In genomic region chrV:9692109-9692581, ce11 we compare ENCODE assay signal across 1 worm cellular context.
TF ChIP-seq lines count a peak whose summit lies in the region.

Gene ztf-9 (minus strand): TSS chrV:9692159.

TF ChIP-seq in whole organism, L1 larva, 84 proteins besides CTCF, POLR2A, EP300 and RAD21 (continued from another document):
- TF ChIP-seq fkh-4 (tag; optimal IDR thresholded peaks at IDR 0.05; lab: Kevin White, UChicago; ENCODE audit: borderline replicate concordance) (no peak), nhr-85 (tag; lab: Kevin White, UChicago) (no peak), alr-1 (tag; optimal IDR thresholded peaks at IDR 0.05; lab: Kevin White, UChicago; ENCODE audit: borderline replicate concordance) (no peak), lin-35 (GFP tag; optimal IDR thresholded peaks at IDR 0.05; lab: Kevin White, UChicago) (peak; percentile 16 to 47), C04F5.9 (tag; optimal IDR thresholded peaks at IDR 0.05; lab: Kevin White, UChicago) (no peak), ceh-90 (tag; optimal IDR thresholded peaks at IDR 0.05; lab: Kevin White, UChicago) (no peak), nhr-237 (tag; optimal IDR thresholded peaks at IDR 0.05; lab: Kevin White, UChicago) (no peak), pag-3 (tag; optimal IDR thresholded peaks at IDR 0.05; lab: Kevin White, UChicago; ENCODE audit: borderline replicate concordance, insufficient read depth) (no peak), unc-30 (tag; optimal IDR thresholded peaks at IDR 0.05; lab: Kevin White, UChicago) (no peak), hlh-17 (GFP tag; optimal IDR thresholded peaks at IDR 0.05; lab: Kevin White, UChicago; ENCODE audit: borderline replicate concordance) (no peak), F16B12.6 (tag; optimal IDR thresholded peaks at IDR 0.05; lab: Kevin White, UChicago) (peak; percentile 58), ama-1 (optimal IDR thresholded peaks at IDR 0.05; lab: Kevin White, UChicago) (no peak), unc-86 (tag; optimal IDR thresholded peaks at IDR 0.05; lab: Kevin White, UChicago) (no peak), irx-1 (tag; optimal IDR thresholded peaks at IDR 0.05; lab: Kevin White, UChicago) (peak; percentile 16), ceh-82 (tag; optimal IDR thresholded peaks at IDR 0.05; lab: Kevin White, UChicago) (peak in 1 of 3 experiments; percentile 49), sptf-1 (tag; optimal IDR thresholded peaks at IDR 0.05; lab: Kevin White, UChicago) (no peak), aly-2 (tag; optimal IDR thresholded peaks at IDR 0.05; lab: Kevin White, UChicago) (no peak), nhr-28 (tag; optimal IDR thresholded peaks at IDR 0.05; lab: Kevin White, UChicago) (no peak), egl-13 (tag; optimal IDR thresholded peaks at IDR 0.05; lab: Kevin White, UChicago) (no peak), isw-1 (GFP tag; IDR thresholded peaks at IDR 0.05; lab: Robert Waterston, UW) (no peak), snu-23 (GFP tag; optimal IDR thresholded peaks at IDR 0.05; lab: Kevin White, UChicago) (peak; percentile 59), lsy-2 (tag; optimal IDR thresholded peaks at IDR 0.05; lab: Kevin White, UChicago) (peak in 1 of 2 experiments; percentile 76), nhr-47 (tag; optimal IDR thresholded peaks at IDR 0.05; lab: Kevin White, UChicago) (peak; percentile 38), nhr-12 (tag; optimal IDR thresholded peaks at IDR 0.05; lab: Kevin White, UChicago) (no peak), blmp-1 (tag; optimal IDR thresholded peaks at IDR 0.05; lab: Kevin White, UChicago) (peak; percentile 99), unc-62 (GFP tag; optimal IDR thresholded peaks at IDR 0.05; lab: Kevin White, UChicago) (no peak), ces-1 (GFP tag; optimal IDR thresholded peaks at IDR 0.05; lab: Kevin White, UChicago) (no peak), unc-130 (tag; optimal IDR thresholded peaks at IDR 0.05; lab: Kevin White, UChicago) (no peak), elt-2 (tag; optimal IDR thresholded peaks at IDR 0.05; lab: Kevin White, UChicago) (peak; percentile 30), grh-1 (GFP tag; IDR thresholded peaks at IDR 0.05; lab: Robert Waterston, UW) (no peak), skn-1 (tag; optimal IDR thresholded peaks at IDR 0.05; lab: Kevin White, UChicago) (no peak), C16A3.4 (tag; optimal IDR thresholded peaks at IDR 0.05; lab: Kevin White, UChicago) (peak; percentile 40), hlh-4 (tag; optimal IDR thresholded peaks at IDR 0.05; lab: Kevin White, UChicago) (no peak), fos-1 (tag; optimal IDR thresholded peaks at IDR 0.05; lab: Kevin White, UChicago) (peak; percentile 13), efl-3 (GFP tag; optimal IDR thresholded peaks at IDR 0.05; lab: Kevin White, UChicago) (no peak), mab-9 (GFP tag; IDR thresholded peaks at IDR 0.05; lab: Robert Waterston, UW) (no peak), Y116A8C.19 (tag; optimal IDR thresholded peaks at IDR 0.05; lab: Kevin White, UChicago; ENCODE audit: borderline replicate concordance) (no peak), sox-4 (tag; optimal IDR thresholded peaks at IDR 0.05; lab: Kevin White, UChicago) (no peak), dpl-1 (GFP tag; optimal IDR thresholded peaks at IDR 0.05; lab: Kevin White, UChicago) (peak in 2 of 3 experiments; percentile 5 to 33), pax-3 (tag; optimal IDR thresholded peaks at IDR 0.05; lab: Kevin White, UChicago) (no peak), unc-98 (GFP tag; IDR thresholded peaks at IDR 0.05; lab: Robert Waterston, UW) (no peak), lin-13 (GFP tag; optimal IDR thresholded peaks at IDR 0.05; lab: Kevin White, UChicago) (no peak), nhr-90 (tag; optimal IDR thresholded peaks at IDR 0.05; lab: Kevin White, UChicago; ENCODE audit: poor library complexity) (no peak), nhr-11 (tag; optimal IDR thresholded peaks at IDR 0.05; lab: Kevin White, UChicago) (no peak), lir-3 (tag; optimal IDR thresholded peaks at IDR 0.05; lab: Kevin White, UChicago; ENCODE audit: poor library complexity) (no peak), lin-39 (tag; optimal IDR thresholded peaks at IDR 0.05; lab: Kevin White, UChicago) (no peak), efl-1 (optimal IDR thresholded peaks at IDR 0.05; lab: Kevin White, UChicago) (peak; percentile 30), efl-1 (GFP tag; optimal IDR thresholded peaks at IDR 0.05 in 1 of 2; lab: Kevin White, UChicago) (peak in 1 of 2 experiments; percentile 83), ceh-88 (GFP tag; IDR thresholded peaks at IDR 0.05; lab: Robert Waterston, UW) (no peak), lin-14 (GFP tag; optimal IDR thresholded peaks at IDR 0.05; lab: Kevin White, UChicago) (peak; percentile 87), vab-15 (tag; optimal IDR thresholded peaks at IDR 0.05; lab: Kevin White, UChicago) (no peak), aha-1 (tag; optimal IDR thresholded peaks at IDR 0.05; lab: Kevin White, UChicago) (no peak), dsc-1 (tag; optimal IDR thresholded peaks at IDR 0.05; lab: Kevin White, UChicago) (no peak), tlp-1 (tag; optimal IDR thresholded peaks at IDR 0.05; lab: Kevin White, UChicago) (no peak), ceh-63 (GFP tag; optimal IDR thresholded peaks at IDR 0.05; lab: Kevin White, UChicago) (no peak), nhr-84 (tag; optimal IDR thresholded peaks at IDR 0.05; lab: Kevin White, UChicago) (no peak), xbp-1 (tag; optimal IDR thresholded peaks at IDR 0.05; lab: Kevin White, UChicago) (peak; percentile 11), ets-5 (GFP tag; IDR thresholded peaks at IDR 0.05; lab: Robert Waterston, UW) (no peak), nhr-71 (tag; optimal IDR thresholded peaks at IDR 0.05; lab: Kevin White, UChicago) (peak; percentile 40), rnt-1 (tag; optimal IDR thresholded peaks at IDR 0.05; lab: Kevin White, UChicago) (peak; percentile 50), mep-1 (tag; optimal IDR thresholded peaks at IDR 0.05; lab: Kevin White, UChicago) (peak; percentile 78), nhr-19 (GFP tag; conservative IDR thresholded peaks at IDR 0.05; lab: Robert Waterston, UW) (no peak), ztf-11 (tag; optimal IDR thresholded peaks at IDR 0.05; lab: Kevin White, UChicago) (no peak), tbx-2 (tag; optimal IDR thresholded peaks at IDR 0.05; lab: Kevin White, UChicago) (peak; percentile 43), zip-4 (GFP tag; optimal IDR thresholded peaks at IDR 0.05; lab: Kevin White, UChicago) (no peak), nhr-20 (tag; optimal IDR thresholded peaks at IDR 0.05; lab: Kevin White, UChicago) (peak; percentile 17)
